In the genomic region with DNA sequence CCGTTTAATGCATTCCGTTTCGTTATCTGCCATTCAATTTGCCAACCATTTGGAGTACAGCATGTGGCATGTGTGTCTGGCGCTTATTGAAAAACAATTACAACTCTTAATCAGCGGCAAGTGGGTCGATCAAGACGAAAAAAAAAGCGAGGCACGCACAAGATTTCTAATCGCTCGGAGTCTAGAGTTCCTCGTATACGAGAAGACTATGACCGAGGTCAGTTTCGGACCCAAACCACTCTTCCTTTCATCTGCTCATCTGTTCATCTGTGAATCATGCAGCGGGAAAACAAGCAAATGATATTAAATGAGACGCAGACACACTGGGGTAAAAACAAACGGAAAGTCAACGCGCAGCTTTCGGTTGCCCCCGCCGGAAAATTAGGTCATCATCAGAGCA, we compare ENCODE assay signal across 3 fruit fly cellular contexts.
TF ChIP-seq lines count a peak whose summit lies in the region.

No protein-coding gene starts in this region.

- TF ChIP-seq CTCF in whole organism, embryonic (GFP tag; optimal IDR thresholded peaks at IDR 0.05; lab: Kevin White, UChicago): no peak

TF ChIP-seq in whole organism, embryonic, 481 proteins besides CTCF, POLR2A, EP300 and RAD21:
- no peak for TF ChIP-seq MBD-R2 (GFP tag; IDR thresholded peaks at IDR 0.05; lab: Robert Waterston, UW)
- no peak for TF ChIP-seq h (optimal IDR thresholded peaks at IDR 0.05; lab: Kevin White, UChicago)
- 0 out of 4 replicates have a peak, but pooled peaks have one; percentile 36 for TF ChIP-seq chinmo (GFP tag; IDR thresholded peaks at IDR 0.05; lab: Robert Waterston, UW; ENCODE audit: partially characterized antibody)
- no peak for TF ChIP-seq nom (GFP tag; optimal IDR thresholded peaks at IDR 0.05; lab: Kevin White, UChicago)
- peak; percentile 45 for TF ChIP-seq CG12769 (tag; optimal IDR thresholded peaks at IDR 0.05; lab: Kevin White, UChicago)
- peak; percentile 60 for TF ChIP-seq Blimp-1 (GFP tag; optimal IDR thresholded peaks at IDR 0.05; lab: Kevin White, UChicago)
- no peak for TF ChIP-seq CG2712 (tag; optimal IDR thresholded peaks at IDR 0.05; lab: Kevin White, UChicago)

TF ChIP-seq in whole organism, prepupa, 60 proteins besides CTCF, POLR2A, EP300 and RAD21:
- TF ChIP-seq svp (GFP tag; lab: Kevin White, UChicago): peak; percentile 62
- TF ChIP-seq Ets21C (GFP tag; optimal IDR thresholded peaks at IDR 0.05; lab: Kevin White, UChicago): no peak

TF ChIP-seq in whole organism, pupa, 21 proteins besides CTCF, POLR2A, EP300 and RAD21:
- TF ChIP-seq CG14655 (GFP tag; optimal IDR thresholded peaks at IDR 0.05; lab: Kevin White, UChicago): no peak
- TF ChIP-seq CG4496 (GFP tag; IDR thresholded peaks at IDR 0.05; lab: Robert Waterston, UW): peak; percentile 40; the same call in 1 of the 3 replicates
- no peak for TF ChIP-seq CG8159 (tag; optimal IDR thresholded peaks at IDR 0.05; lab: Kevin White, UChicago)
